Worm (Caenorhabditis elegans): ENCODE measurements around the gene hpo-25.

ce11 chrII:2383334-2383733 is 14.3 kb downstream of the hpo-25 start, which contains the start of gene F16G10.8:
- TF ChIP-seq nhr-237 (tag; optimal IDR thresholded peaks at IDR 0.05) (no peak), sptf-1 (tag; optimal IDR thresholded peaks at IDR 0.05) (no peak), mls-2 (tag; optimal IDR thresholded peaks at IDR 0.05) (no peak), unc-62 (GFP tag; optimal IDR thresholded peaks at IDR 0.05) (no peak), lin-13 (tag; optimal IDR thresholded peaks at IDR 0.05) (no peak)

Data from whole organism, mixed stage, embryonic.